Worm (Caenorhabditis elegans): Measurements from ENCODE around the gene srw-19.

srw-19 gene

DNA sequence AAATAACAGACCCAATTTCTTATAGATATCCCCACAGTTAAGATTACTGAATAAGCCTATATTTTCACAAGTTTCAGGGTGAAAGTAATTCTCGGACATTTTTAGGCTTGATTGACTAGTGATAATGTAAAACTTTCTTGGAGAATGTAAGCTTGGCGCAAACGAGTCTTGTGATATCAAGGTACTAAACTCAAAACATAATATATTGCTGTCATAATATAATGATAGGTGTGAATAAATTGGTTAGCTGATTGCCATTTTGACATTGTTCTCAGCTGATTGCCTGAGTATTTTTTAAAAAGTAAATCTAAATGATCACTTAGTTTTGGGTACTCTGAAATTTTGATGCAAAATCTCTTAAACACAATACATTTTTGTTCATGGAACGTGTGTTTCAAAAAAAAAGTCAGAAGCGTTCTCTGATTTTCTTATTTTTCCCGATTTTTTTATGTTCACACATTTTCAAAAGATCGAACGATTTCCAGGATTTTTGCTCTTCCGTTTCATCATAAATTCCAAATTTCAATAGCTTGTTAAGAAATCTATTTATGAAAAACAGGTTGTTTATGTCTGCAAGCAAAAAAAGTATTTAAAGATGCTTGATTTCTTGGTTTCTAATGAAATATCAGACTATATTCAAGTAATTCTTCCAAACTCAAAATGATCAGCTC, at the start of gene srw-19, which contains the start of gene srx-51:
Gene srw-19, minus strand, starts transcription at position 101 of the 671 bp plus-strand sequence.
Gene srx-51, plus strand, starts transcription at position 621 of the 671 bp plus-strand sequence.
- TF ChIP-seq R02D3.7 (tag; optimal IDR thresholded peaks at IDR 0.05) (no peak), nhr-11 (tag; optimal IDR thresholded peaks at IDR 0.05) (no peak), tbx-2 (tag; optimal IDR thresholded peaks at IDR 0.05) (no peak), nhr-67 (tag; optimal IDR thresholded peaks at IDR 0.05) (no peak), fkh-2 (tag; optimal IDR thresholded peaks at IDR 0.05) (no peak), lin-39 (tag; optimal IDR thresholded peaks at IDR 0.05) (no peak), nhr-43 (tag; optimal IDR thresholded peaks at IDR 0.05; ENCODE audit: poor library complexity, severe bottlenecking) (no peak), lsy-12 (tag; optimal IDR thresholded peaks at IDR 0.05) (no peak), sea-2 (GFP tag; optimal IDR thresholded peaks at IDR 0.05) (no peak), elt-1 (tag; optimal IDR thresholded peaks at IDR 0.05) (no peak), ceh-82 (tag; optimal IDR thresholded peaks at IDR 0.05) (no peak), egl-5 (tag; optimal IDR thresholded peaks at IDR 0.05) (no peak), jun-1 (tag; optimal IDR thresholded peaks at IDR 0.05) (no peak), elt-2 (tag; optimal IDR thresholded peaks at IDR 0.05) (no peak), eor-1 (tag; optimal IDR thresholded peaks at IDR 0.05) (no peak), ZK546.5 (tag; optimal IDR thresholded peaks at IDR 0.05) (no peak)

- TF ChIP-seq nhr-76 (tag; optimal IDR thresholded peaks at IDR 0.05) (no peak), elt-3 (tag; optimal IDR thresholded peaks at IDR 0.05) (no peak), ZK546.5 (tag; optimal IDR thresholded peaks at IDR 0.05) (no peak), nhr-237 (tag; optimal IDR thresholded peaks at IDR 0.05) (no peak), skn-1 (tag; optimal IDR thresholded peaks at IDR 0.05) (no peak), nhr-67 (tag; optimal IDR thresholded peaks at IDR 0.05) (no peak), zag-1 (tag; optimal IDR thresholded peaks at IDR 0.05) (no peak), ceh-28 (tag; optimal IDR thresholded peaks at IDR 0.05) (no peak), lin-39 (tag; optimal IDR thresholded peaks at IDR 0.05) (no peak), hmg-11 (tag; optimal IDR thresholded peaks at IDR 0.05) (no peak), tbx-2 (tag; optimal IDR thresholded peaks at IDR 0.05) (no peak), lin-15B (tag; optimal IDR thresholded peaks at IDR 0.05) (no peak), ama-1 (optimal IDR thresholded peaks at IDR 0.05) (no peak), elt-2 (tag; optimal IDR thresholded peaks at IDR 0.05) (no peak), unc-62 (GFP tag; optimal IDR thresholded peaks at IDR 0.05) (no peak)
These were observed 49.1 kb upstream of the srw-19 start, which contains the start of gene srh-295 for ce11 chrV:15330314-15330713. Gene srh-295, plus strand, starts transcription at chrV:15330614.

DNA sequence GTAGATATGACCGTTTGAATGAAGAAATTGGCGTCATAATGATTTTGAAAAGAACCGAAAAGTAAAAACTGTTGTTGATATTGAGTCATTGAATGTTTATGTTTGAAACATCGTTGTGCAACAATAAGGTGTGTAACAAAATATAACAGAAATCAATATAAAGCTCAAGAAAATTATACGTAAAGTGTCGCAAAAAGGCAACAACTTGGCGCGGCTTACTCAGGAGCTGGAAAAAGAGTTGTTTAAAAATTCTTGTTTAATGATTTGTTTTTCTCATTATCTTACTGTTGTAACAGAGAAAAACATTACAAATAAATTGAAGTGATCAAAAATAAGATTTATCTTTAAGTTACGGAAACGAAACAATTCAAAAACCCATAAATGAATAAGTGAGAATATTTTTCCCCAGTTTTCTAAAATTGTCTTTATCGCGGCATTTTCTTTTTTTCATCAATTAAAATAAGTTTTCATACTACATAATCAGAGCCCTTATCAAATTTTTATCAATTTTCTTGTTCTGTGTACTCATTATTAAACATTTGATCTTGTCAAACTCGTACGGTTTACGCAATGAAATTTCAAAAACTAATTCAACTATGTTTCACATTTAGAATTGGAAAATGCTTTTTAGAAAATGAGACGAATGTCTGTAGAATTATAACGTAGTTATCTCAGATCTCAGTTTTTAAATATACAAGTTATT, 46.7 kb upstream of the srw-19 start, which contains the start of gene ZK1037.6:
Gene ZK1037.6, minus strand, starts transcription at position 51 of the 703 bp plus-strand sequence.
- no peak for TF ChIP-seq ceh-28 (tag; optimal IDR thresholded peaks at IDR 0.05)
- no peak for TF ChIP-seq egl-5 (tag; optimal IDR thresholded peaks at IDR 0.05)
- TF ChIP-seq hmg-11 (tag; optimal IDR thresholded peaks at IDR 0.05): no peak
- TF ChIP-seq nhr-11 (tag; optimal IDR thresholded peaks at IDR 0.05): no peak
- peak; percentile 30 for TF ChIP-seq jun-1 (tag; optimal IDR thresholded peaks at IDR 0.05)
- peak; percentile 75 for TF ChIP-seq elt-2 (tag; optimal IDR thresholded peaks at IDR 0.05)

DNA sequence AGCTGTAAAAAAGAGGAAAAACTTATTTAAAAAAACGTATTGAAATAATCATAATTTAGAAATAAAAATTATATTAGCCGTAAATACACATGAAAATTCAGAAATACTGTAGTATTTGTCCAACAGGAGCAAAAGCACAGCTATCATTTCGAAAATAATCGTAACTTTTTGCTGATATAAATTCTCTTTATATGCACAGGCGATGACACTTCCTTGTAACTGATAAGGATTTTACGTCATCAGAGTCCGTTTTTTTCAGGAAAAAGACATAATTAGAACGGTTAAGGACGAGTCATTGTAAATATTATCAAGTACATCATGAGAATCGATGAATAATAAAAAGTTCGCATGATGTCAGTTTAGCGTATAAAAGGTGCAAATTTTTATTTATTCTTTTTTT, 42.2 kb upstream of the srw-19 start:
- TF ChIP-seq pqm-1 (tag; optimal IDR thresholded peaks at IDR 0.05): peak; percentile 63
- peak; percentile 85 for TF ChIP-seq elt-2 (tag; optimal IDR thresholded peaks at IDR 0.05)
- TF ChIP-seq hmg-11 (tag; optimal IDR thresholded peaks at IDR 0.05): no peak

- TF ChIP-seq pqm-1 (tag; optimal IDR thresholded peaks at IDR 0.05) (peak; percentile 9), elt-2 (tag; optimal IDR thresholded peaks at IDR 0.05) (peak; percentile 59)
These were observed 41.5 kb upstream of the srw-19 start, which contains the start of gene nhr-247 for ce11 chrV:15322653-15323052. Gene nhr-247, plus strand, starts transcription at chrV:15322982.

DNA sequence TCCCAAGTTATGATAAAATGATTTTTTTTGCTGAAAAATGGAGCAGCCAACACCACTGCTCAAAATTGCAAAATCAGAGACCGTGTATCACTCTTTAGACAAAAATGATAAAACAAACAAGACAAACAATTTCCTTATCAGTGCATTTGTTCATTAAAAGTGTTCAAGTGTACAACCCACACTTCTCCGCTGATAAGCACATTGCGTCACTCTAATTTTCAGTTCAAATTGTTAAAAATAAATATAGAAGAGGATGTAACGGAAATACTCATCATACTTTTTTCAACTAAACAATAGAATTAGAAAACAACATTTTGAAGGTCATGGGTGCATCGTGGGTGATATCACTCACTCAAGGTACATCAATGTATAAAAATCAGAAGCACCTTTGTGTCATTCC, 37.5 kb upstream of the srw-19 start, which contains the start of gene nhr-291:
Gene nhr-291, plus strand, starts transcription at position 324 of the 400 bp plus-strand sequence.
- TF ChIP-seq elt-3 (tag; optimal IDR thresholded peaks at IDR 0.05) (no peak), ztf-11 (tag; optimal IDR thresholded peaks at IDR 0.05) (no peak), egl-5 (tag; optimal IDR thresholded peaks at IDR 0.05) (no peak), fos-1 (tag; optimal IDR thresholded peaks at IDR 0.05) (peak; percentile 57), skn-1 (tag; optimal IDR thresholded peaks at IDR 0.05) (peak; percentile 62), lsy-12 (tag; optimal IDR thresholded peaks at IDR 0.05) (no peak), fkh-2 (tag; optimal IDR thresholded peaks at IDR 0.05) (no peak), mdl-1 (tag; optimal IDR thresholded peaks at IDR 0.05) (no peak), elt-2 (tag; optimal IDR thresholded peaks at IDR 0.05) (peak; percentile 99), jun-1 (tag; optimal IDR thresholded peaks at IDR 0.05) (peak; percentile 93), nhr-67 (tag; optimal IDR thresholded peaks at IDR 0.05) (no peak), pqm-1 (tag; optimal IDR thresholded peaks at IDR 0.05) (peak; percentile 99), nhr-23 (tag; optimal IDR thresholded peaks at IDR 0.05) (no peak), nhr-25 (tag; optimal IDR thresholded peaks at IDR 0.05) (no peak), pha-4 (tag; optimal IDR thresholded peaks at IDR 0.05) (peak; percentile 83), snpc-4 (tag; optimal IDR thresholded peaks at IDR 0.05) (no peak), egl-27 (tag; optimal IDR thresholded peaks at IDR 0.05) (no peak), aly-2 (tag; optimal IDR thresholded peaks at IDR 0.05) (no peak), nhr-76 (tag; optimal IDR thresholded peaks at IDR 0.05) (no peak)
